Worm (Caenorhabditis elegans) whole organism, young adult: ENCODE results near the gene Y69H2.17.

ENCODE experiments used
- bed-1 ChIP-seq: fragments of 200-800 bp; sonication (Bioruptor generic); IDR thresholded peaks from 2 replicates; pipeline ENCODE4 v1.3.6; 2022; ENCODE audit warnings: missing genetic modification reagents, missing genetic modification characterization, missing compliant biosample characterization
- egl-18 ChIP-seq: fragments of 200-800 bp; sonication (Bioruptor generic); IDR thresholded peaks from 2 replicates; pipeline ENCODE4 v1.3.6; 2022; ENCODE audit warnings: missing genetic modification reagents, missing genetic modification characterization, missing compliant biosample characterization
- him-1 ChIP-seq: sonication (generic microtip); optimal IDR thresholded peaks from 2 replicates; lab custom pipeline; 2016; ENCODE audit warnings: missing genotype, missing genetic modification reagents, missing genetic modification characterization, missing compliant biosample characterization
- nhr-80 ChIP-seq: sonication (generic microtip); optimal IDR thresholded peaks from 2 replicates; lab custom pipeline; 2016; ENCODE audit warnings: missing genetic modification characterization, missing compliant biosample characterization
- pha-4 ChIP-seq: fragments of 150-350 bp; sonication (generic microtip); optimal IDR thresholded peaks from 2 replicates; lab custom pipeline; 2014; ENCODE audit warnings: missing biosample characterization, missing genetic modification reagents, missing genetic modification characterization
- rcor-1 ChIP-seq: fragments of 200-800 bp; sonication (Bioruptor generic); IDR thresholded peaks from 2 replicates; pipeline ENCODE4 v1.3.6; 2022; ENCODE audit warnings: missing genetic modification reagents, missing genetic modification characterization, missing compliant biosample characterization
- rec-8 ChIP-seq, 2 experiments: sonication (generic microtip); optimal IDR thresholded peaks; 2 replicates each; lab custom pipeline; 2016; ENCODE audit warnings: mild to moderate bottlenecking in 2 of 2, missing genetic modification characterization in 2 of 2, missing genetic modification reagents in 2 of 2, missing genotype in 2 of 2, missing biosample characterization in 1 of 2, missing compliant biosample characterization in 1 of 2, moderate library complexity in 1 of 2
- unc-62 ChIP-seq: fragments of 150-350 bp; optimal IDR thresholded peaks from 2 replicates; lab custom pipeline; 2014; ENCODE audit warnings: missing biosample characterization, missing genetic modification reagents, missing genetic modification characterization
- ztf-25 ChIP-seq: fragments of 200-800 bp; sonication (Bioruptor generic); IDR thresholded peaks from 2 replicates; pipeline ENCODE4 v1.3.6; 2022; ENCODE audit warnings: missing genetic modification reagents, missing genetic modification characterization, missing compliant biosample characterization
- ztf-26 ChIP-seq: sonication (generic microtip); optimal IDR thresholded peaks from 2 replicates; lab custom pipeline; 2017; ENCODE audit warnings: missing genetic modification characterization, missing compliant biosample characterization

- TF ChIP-seq pha-4 (tag; lab: Kevin White, UChicago) (no peak), egl-18 (no peak), ztf-25 (GFP tag; lab: Robert Waterston, UW) (no peak), bed-1 (GFP tag; lab: Robert Waterston, UW) (no peak), ztf-26 (tag; lab: Kevin White, UChicago) (no peak), him-1 (no peak), unc-62 (GFP tag; lab: Kevin White, UChicago) (no peak), nhr-80 (tag; lab: Kevin White, UChicago) (no peak), rec-8 (tag; optimal IDR thresholded peaks at IDR 0.05; lab: Kevin White, UChicago) (no peak), rcor-1 (no peak)
Observed at ce11 chrV:18706063-18706620, 21.4 kb downstream of the Y69H2.17 start, which contains the start of gene Y17D7C.1.
